Fruit fly (Drosophila melanogaster) whole organism, larva: ENCODE measurements around the gene Tsen54.

Source experiments
- noc ChIP-seq: fragments of 200-800 bp; sonication (Bioruptor generic); optimal IDR thresholded peaks from 3 replicates; lab custom pipeline; 2019; ENCODE audit warnings: missing biosample characterization, mild to moderate bottlenecking, missing genetic modification characterization, moderate library complexity

Tsen54 gene

DNA sequence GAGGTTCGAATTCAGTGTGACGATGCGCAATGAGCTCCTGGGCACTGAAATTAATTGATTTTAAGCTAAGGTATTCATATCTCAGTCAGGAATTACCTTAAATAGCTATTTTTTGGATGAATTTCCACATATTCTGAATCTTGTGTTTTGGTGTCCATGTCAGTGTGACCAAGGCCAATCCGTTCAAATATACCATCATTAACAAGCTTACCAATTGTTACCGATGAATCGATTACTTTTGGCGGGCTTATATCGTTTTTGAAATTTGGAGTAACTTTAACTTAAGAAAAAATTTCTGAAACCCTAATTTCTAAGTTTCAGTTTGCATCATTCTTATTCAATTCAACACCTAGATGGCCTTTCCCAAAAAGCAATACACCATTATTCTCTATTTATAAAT, at the start of gene Tsen54:
Gene Tsen54 (minus strand): TSS at position 175 of the 400 bp plus-strand sequence.
- no peak for TF ChIP-seq noc

dm6 chr3L:12227219-12227618, 21.4 kb upstream of the Tsen54 start:
- no peak for TF ChIP-seq noc

DNA sequence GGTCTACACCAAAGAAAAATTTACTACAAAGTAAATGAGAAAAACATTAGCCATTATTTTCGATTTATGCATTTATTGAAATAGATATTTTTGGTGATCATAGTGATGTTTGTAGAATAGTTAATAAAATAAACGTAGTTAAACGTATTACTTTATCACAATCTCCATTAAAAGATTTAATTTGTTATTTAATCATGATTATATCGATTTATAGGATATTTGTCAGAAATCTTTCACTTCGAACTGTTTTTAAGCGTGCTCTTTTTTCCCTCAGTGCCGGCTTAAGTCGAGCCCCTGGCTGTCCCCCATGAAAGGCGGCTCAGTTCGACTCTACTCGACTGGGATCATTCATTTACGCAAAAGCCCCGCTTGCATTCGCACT, 17.8 kb upstream of the Tsen54 start:
- TF ChIP-seq noc = no peak

- TF ChIP-seq noc = no peak
These were observed 17.3 kb upstream of the Tsen54 start for dm6 chr3L:12222945-12223634.

DNA sequence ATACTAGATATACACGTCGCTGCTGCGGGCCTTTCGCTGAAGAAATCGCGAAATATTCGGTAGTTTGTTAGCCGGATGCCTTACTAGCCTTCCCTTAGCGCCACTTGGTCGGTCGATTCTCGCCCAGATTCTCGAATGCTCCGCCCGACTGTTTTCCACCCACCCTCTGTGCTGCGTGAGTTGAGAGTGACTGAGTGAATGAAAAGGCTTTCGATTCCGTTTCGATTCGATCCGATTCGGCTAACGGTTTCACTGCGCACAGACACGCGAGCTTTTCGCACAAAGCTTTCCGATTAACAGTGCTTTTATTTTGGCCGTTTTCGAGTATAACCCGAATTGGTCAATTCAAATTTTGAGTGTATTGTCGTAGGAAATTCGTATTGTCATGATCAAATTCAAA, 2.1 kb downstream of the Tsen54 start, which contains the start of gene Ak1:
Gene Ak1 (minus strand): TSS at position 347 of the 400 bp plus-strand sequence.
- TF ChIP-seq noc = no peak

dm6 chr3L:12202980-12203379, 2.8 kb downstream of the Tsen54 start:
- no peak for TF ChIP-seq noc

DNA sequence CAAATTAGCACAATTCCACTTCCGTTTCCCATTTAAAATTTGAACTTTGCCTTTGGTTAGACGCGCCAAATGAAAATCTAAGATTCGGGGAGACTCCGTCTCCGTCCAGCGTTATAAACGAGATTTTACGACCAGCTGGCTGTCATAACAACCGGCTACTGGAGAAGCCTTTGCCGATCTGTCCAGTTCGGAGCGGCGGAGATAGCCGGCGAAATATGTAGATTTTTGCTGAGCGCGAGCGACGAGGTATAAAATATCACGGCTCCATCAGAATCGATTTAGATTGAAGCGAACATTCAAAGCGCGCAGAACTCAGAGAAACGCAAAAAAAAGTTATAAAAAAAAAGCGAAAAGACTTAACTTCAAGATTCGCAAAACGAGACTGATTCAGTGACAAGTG, 8.3 kb downstream of the Tsen54 start, which contains the start of gene CG11529:
Gene CG11529 (plus strand): TSS at position 301 of the 400 bp plus-strand sequence.
- TF ChIP-seq noc = no peak

DNA sequence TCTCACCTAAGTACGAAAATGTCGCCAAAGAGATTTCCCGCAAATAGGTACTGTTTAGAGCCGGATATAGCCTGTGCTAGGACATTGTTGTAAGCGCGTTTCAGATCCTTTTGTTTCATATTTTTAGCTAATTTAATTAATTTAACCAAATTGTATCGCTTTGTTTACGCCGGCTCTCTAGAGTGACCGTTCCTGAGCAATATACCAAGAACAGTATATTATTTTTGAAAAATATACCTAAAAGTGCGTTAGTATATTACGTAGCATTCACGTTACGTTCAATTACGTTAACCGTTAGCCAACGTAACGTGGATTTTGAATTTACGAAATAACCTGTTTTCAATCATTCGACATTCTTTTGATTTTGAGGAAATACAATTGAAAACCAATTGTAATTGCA, 12.3 kb downstream of the Tsen54 start, which contains the start of gene thoc6:
Gene thoc6 (minus strand): TSS at position 204 of the 400 bp plus-strand sequence.
- no peak for TF ChIP-seq noc

DNA sequence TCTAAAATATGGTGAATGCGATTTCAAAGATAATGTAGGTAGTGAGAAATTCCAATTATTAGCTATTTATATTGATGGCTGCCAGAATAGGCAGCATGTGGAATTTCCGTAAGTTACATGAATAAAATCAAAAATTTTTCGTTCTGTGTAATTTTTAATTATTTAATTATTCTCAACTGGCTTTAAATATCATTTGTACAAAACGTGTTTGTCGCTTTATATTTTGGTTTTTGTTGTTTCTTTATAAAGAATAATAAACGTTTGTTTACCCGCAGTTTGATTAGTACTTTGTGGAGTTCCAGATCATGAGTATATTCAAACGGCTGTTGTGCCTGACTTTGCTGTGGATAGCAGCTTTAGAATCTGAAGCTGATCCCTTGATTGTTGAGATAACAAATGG, 15.4 kb downstream of the Tsen54 start, which contains the start of gene Est-P:
Gene Est-P (plus strand): TSS at position 301 of the 400 bp plus-strand sequence.
- no peak for TF ChIP-seq noc

DNA sequence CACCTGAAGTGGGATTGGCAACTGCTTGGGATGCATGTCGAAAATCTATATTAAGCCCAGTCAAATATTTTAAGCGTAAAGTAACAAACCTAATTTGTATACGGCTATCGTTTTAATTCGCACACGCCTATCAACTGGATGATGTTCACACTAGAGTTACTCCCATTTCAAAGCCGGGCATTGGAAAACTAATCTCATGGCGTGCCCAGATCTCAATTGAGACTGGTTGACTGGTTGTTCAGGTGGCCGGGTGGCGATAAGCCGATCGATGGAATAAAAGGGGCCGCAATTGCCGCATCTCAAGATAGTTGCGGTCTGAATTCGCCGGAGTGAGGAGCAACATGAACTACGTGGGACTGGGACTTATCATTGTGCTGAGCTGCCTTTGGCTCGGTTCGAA, 17.3 kb downstream of the Tsen54 start, which contains the start of gene Est-6:
Gene Est-6 (plus strand): TSS at position 301 of the 400 bp plus-strand sequence.
- TF ChIP-seq noc = no peak

- TF ChIP-seq noc = no peak
These were observed 20.5 kb downstream of the Tsen54 start for dm6 chr3L:12185336-12185735.

DNA sequence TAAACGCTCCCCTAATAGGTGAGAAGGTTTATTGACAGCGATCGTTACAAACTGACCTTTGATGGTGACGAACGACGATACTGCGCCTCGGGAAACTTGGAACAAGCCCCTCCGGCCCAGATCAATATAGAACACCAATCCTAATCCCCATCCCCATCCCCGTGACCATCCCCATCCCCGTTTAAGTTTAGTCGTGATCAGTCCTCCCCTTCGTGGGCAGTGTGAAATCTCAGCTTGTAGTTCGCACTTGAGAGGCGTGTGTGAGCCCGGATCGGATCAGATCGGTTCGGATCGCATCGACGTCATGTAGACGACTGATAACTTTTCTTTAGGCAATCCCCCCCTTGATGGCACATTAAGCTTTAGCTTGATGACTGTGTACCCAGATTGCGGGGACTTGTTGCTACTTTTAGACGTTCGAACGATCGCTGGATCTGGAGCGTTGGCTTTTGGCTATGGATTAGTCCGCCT, 21.2 kb downstream of the Tsen54 start, which contains the start of gene Miox:
Gene Miox (plus strand): TSS at position 421 of the 471 bp plus-strand sequence.
- TF ChIP-seq noc = no peak

dm6 chr3L:12183967-12184366, 21.9 kb downstream of the Tsen54 start:
- no peak for TF ChIP-seq noc

DNA sequence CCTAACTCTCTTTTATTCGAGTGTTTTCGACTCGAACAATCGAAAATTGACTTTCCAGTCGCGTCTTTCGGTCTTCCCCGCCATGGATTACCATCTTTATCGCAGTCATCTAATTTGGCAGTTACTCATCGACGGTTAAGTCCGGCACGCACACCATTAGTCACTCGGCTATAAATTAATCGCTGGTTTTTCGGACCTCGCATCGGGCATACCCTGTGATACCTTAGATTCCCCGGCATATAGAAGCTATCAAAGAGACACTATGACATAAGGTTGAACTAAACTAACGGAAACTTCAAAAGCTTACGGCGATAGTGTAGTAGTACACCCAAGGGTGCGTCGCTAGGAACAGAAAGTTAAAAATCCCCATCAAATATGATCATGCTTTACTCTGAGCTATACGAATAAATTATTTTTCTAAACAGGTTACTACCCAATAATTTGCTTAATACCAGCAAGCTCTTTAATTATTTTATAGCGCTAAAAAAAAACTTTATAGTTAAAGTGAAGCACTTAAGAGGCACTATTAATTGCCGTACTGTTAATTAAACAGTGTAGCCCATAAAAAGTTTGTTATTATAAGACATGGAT, 26.9 kb downstream of the Tsen54 start:
- TF ChIP-seq noc = peak; percentile 21

dm6 chr3L:12177301-12177700, 28.5 kb downstream of the Tsen54 start, which contains the start of gene CAH2:
TSS of gene CAH2 (plus strand) at chr3L:12177601.
- TF ChIP-seq noc = no peak

DNA sequence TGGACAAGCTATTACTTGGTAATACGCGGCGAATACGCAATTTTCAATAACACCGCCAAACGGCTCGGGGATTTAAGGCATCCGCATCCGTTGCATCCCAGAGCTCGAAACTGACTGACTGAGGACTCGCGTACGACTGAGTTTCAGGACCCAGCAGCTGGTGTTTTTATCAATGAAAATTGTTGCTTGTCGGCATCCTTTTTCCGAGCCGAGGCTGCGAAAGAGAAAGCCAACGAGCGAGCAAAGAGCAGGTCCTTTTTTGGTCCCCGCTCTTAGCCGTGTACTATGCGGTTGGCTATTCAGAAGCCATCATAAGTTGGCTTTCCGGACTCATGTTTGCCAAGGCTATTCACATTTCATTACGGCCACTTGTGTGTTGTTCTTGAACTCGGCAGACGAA, 30.4 kb downstream of the Tsen54 start, which contains the start of gene Rh7:
Gene Rh7 (minus strand): TSS at position 101 of the 400 bp plus-strand sequence.
- no peak for TF ChIP-seq noc

dm6 chr3L:12163693-12164092, 42.1 kb downstream of the Tsen54 start, which contains the start of gene CG9760:
TSS of gene CG9760 (minus strand) at chr3L:12163735.
- TF ChIP-seq noc = no peak

DNA sequence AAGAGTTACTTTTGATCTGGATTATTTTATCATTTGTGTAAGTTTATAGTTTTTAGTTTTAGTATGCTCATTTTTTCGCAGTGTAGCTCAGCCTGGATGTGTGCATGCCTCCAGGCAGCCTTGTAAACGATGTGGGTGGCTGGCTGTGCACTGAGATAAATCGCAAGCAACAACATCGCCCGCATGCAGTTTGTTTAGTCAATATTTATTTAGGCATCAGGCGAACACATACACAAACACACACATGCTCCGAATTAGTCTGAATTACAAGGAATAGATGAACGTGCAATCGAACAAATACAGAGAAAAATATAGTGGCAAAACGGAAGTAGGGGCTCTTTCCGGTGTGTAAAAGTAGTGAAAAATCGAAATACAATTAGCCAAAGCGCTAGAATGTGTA, 42.7 kb downstream of the Tsen54 start:
- TF ChIP-seq noc = no peak
